Fruit fly (Drosophila melanogaster) whole organism, adult: ENCODE data around the gene CG6688.

Source experiments
- CG11617 ChIP-seq: fragments of 200-800 bp; sonication (Bioruptor generic); optimal IDR thresholded peaks from 2 replicates; lab custom pipeline; 2017; ENCODE audit warnings: mild to moderate bottlenecking, missing biosample characterization, missing genetic modification reagents, missing genetic modification characterization
- CG12768 ChIP-seq: fragments of 200-800 bp; sonication (Bioruptor generic); optimal IDR thresholded peaks from 2 replicates; lab custom pipeline; 2017; ENCODE audit warnings: missing biosample characterization, missing genetic modification characterization, mild to moderate bottlenecking, moderate library complexity, missing genetic modification reagents
- CG14711 ChIP-seq: fragments of 200-800 bp; sonication (Bioruptor generic); optimal IDR thresholded peaks from 2 replicates; lab custom pipeline; 2018; ENCODE audit warnings: missing biosample characterization, mild to moderate bottlenecking, missing genetic modification characterization, moderate library complexity
- CG1620 ChIP-seq: fragments of 200-800 bp; sonication (Bioruptor generic); optimal IDR thresholded peaks from 2 replicates; lab custom pipeline; 2016; ENCODE audit warnings: missing biosample characterization, missing genetic modification characterization
- CG33017 ChIP-seq: fragments of 200-800 bp; sonication (Bioruptor generic); optimal IDR thresholded peaks from 2 replicates; lab custom pipeline; 2018; ENCODE audit warnings: missing biosample characterization, mild to moderate bottlenecking, missing genetic modification characterization, moderate library complexity
- CG5204 ChIP-seq: fragments of 200-800 bp; sonication (Bioruptor generic); optimal IDR thresholded peaks from 2 replicates; lab custom pipeline; 2016; ENCODE audit warnings: missing biosample characterization, missing genetic modification characterization
- CG7045 ChIP-seq: fragments of 200-800 bp; sonication (Bioruptor generic); optimal IDR thresholded peaks from 2 replicates; lab custom pipeline; 2017; ENCODE audit warnings: missing biosample characterization, mild to moderate bottlenecking, missing genetic modification characterization
- CG7101 ChIP-seq: fragments of 200-800 bp; sonication (Bioruptor generic); optimal IDR thresholded peaks from 2 replicates; lab custom pipeline; 2018; ENCODE audit warnings: missing biosample characterization, mild to moderate bottlenecking, missing genetic modification characterization, moderate library complexity
- Clk ChIP-seq: fragments of 200-800 bp; sonication (Bioruptor generic); optimal IDR thresholded peaks from 2 replicates; lab custom pipeline; 2017; ENCODE audit warnings: missing biosample characterization, missing genetic modification characterization
- Crg-1 ChIP-seq: fragments of 200-800 bp; sonication (Bioruptor generic); optimal IDR thresholded peaks from 2 replicates; lab custom pipeline; 2016; ENCODE audit warnings: missing biosample characterization, missing genetic modification characterization
- Hr96 ChIP-seq: fragments of 200-800 bp; sonication (Bioruptor generic); optimal IDR thresholded peaks from 2 replicates; lab custom pipeline; 2016; ENCODE audit warnings: missing biosample characterization, missing genetic modification characterization
- Mnt ChIP-seq: fragments of 200-800 bp; sonication (Bioruptor generic); optimal IDR thresholded peaks from 2 replicates; lab custom pipeline; 2016; ENCODE audit warnings: missing biosample characterization, mild to moderate bottlenecking, missing genetic modification characterization
- bab1 ChIP-seq: fragments of 200-800 bp; sonication (Bioruptor generic); optimal IDR thresholded peaks from 3 replicates; lab custom pipeline; 2019; ENCODE audit warnings: missing biosample characterization, mild to moderate bottlenecking, missing genetic modification characterization, moderate library complexity
- cic ChIP-seq: fragments of 200-800 bp; sonication (Bioruptor generic); optimal IDR thresholded peaks from 2 replicates; lab custom pipeline; 2017; ENCODE audit warnings: missing biosample characterization, mild to moderate bottlenecking, missing genetic modification characterization, moderate library complexity
- cnc ChIP-seq, 2 experiments: fragments of >200 bp; optimal IDR thresholded peaks; 2 replicates each; lab custom pipeline; 2017
- kay ChIP-seq: fragments of 200-800 bp; sonication (Bioruptor generic); peaks from one replicate; lab custom pipeline; 2016; ENCODE audit warnings: missing biosample characterization, missing genetic modification characterization, borderline replicate concordance
- ovo ChIP-seq: fragments of 200-800 bp; sonication (Bioruptor generic); optimal IDR thresholded peaks from 2 replicates; lab custom pipeline; 2016; ENCODE audit warnings: missing biosample characterization, missing genetic modification characterization
- pad ChIP-seq: fragments of 200-800 bp; sonication (Bioruptor generic); optimal IDR thresholded peaks from 3 replicates; lab custom pipeline; 2017; ENCODE audit warnings: missing biosample characterization, missing genetic modification characterization, mild to moderate bottlenecking, moderate library complexity, missing genetic modification reagents
- tj ChIP-seq: fragments of 200-800 bp; sonication (Bioruptor generic); optimal IDR thresholded peaks from 3 replicates; lab custom pipeline; 2017; ENCODE audit warnings: missing biosample characterization, mild to moderate bottlenecking, missing genetic modification characterization, moderate library complexity
- toe ChIP-seq: fragments of 200-800 bp; sonication (Bioruptor generic); optimal IDR thresholded peaks from 2 replicates; lab custom pipeline; 2016; ENCODE audit warnings: missing biosample characterization, missing genetic modification characterization

CG6688 gene

DNA sequence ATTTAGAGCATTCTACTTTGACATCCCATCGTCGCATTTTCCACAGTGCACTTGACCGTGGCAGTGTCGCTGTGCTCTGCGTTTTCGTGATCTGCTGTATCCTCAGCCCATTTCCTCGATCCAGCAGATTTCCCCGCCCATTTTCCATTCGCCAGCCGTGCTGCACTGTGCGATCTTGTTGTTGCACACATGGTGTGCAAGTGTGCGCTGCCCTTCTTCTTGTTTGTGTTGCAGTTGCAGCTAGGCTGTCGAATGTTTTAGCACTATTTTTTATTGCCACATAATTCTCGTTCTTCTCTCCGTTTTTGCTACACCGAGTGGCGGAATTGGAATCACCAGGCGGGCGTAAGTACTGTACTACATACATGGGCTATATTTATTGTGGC, 15.2 kb downstream of the CG6688 start:
- no peak for TF ChIP-seq cnc (optimal IDR thresholded peaks at IDR 0.05; lab: Kevin White, UChicago)
- no peak for TF ChIP-seq Hr96 (GFP tag; lab: Kevin White, UChicago)
- no peak for TF ChIP-seq CG7101 (tag; lab: Kevin White, UChicago)
- TF ChIP-seq bab1 (GFP tag; lab: Kevin White, UChicago): no peak
- no peak for TF ChIP-seq Mnt (GFP tag; lab: Kevin White, UChicago)
- no peak for TF ChIP-seq CG33017 (tag; lab: Kevin White, UChicago)
- TF ChIP-seq Clk: no peak
- TF ChIP-seq CG1620 (GFP tag; lab: Kevin White, UChicago): no peak
- TF ChIP-seq CG5204: no peak
- TF ChIP-seq pad (GFP tag; lab: Kevin White, UChicago): no peak
- no peak for TF ChIP-seq toe (GFP tag; lab: Kevin White, UChicago)
- no peak for TF ChIP-seq CG7045 (GFP tag; lab: Kevin White, UChicago)
- no peak for TF ChIP-seq ovo (GFP tag; lab: Kevin White, UChicago)
- no peak for TF ChIP-seq tj (GFP tag; lab: Kevin White, UChicago)
- TF ChIP-seq kay: no peak
- TF ChIP-seq Crg-1: no peak

DNA sequence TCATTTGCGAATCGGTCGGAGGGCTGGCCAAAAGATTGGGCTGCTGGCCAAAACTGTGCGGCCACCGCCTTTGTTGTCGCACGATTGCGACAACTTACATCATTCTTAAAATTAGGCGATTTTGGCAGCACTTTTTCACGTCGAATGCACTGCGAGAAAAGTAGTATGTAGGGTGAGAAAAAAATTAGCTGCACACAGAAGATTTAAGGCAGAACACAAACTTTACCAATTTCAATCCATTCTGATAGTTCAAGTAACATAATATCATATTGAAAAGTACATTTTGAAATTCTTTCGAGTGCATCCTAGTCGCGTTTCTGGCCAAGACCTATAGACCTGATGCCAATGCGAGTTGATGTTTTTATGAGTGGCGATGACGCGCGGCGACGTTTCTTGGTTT, 16.3 kb downstream of the CG6688 start:
- TF ChIP-seq ovo (GFP tag; lab: Kevin White, UChicago) (no peak), CG14711 (tag; lab: Kevin White, UChicago) (no peak), cnc (optimal IDR thresholded peaks at IDR 0.05; lab: Kevin White, UChicago) (no peak), bab1 (GFP tag; lab: Kevin White, UChicago) (no peak)

DNA sequence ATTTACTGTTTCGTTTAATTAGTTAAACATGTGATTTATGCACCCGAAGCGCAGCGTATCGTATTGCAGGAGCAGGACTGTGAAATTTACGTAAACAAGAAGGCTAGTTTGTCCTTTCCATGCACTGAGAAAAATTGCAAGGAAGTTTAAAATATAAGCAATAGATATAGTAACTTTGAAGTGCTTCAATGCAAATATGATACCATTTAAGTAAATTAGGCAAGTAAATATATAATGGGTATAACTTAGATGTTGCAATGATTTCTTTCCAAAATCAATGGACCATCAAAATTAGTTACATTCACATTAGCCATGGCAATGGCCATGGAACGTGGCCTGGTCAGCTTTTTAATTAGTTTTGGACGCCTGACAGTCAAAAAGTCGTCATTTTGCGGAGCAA, 18.7 kb downstream of the CG6688 start:
- TF ChIP-seq cnc (optimal IDR thresholded peaks at IDR 0.05; lab: Kevin White, UChicago) (no peak), ovo (GFP tag; lab: Kevin White, UChicago) (no peak), CG14711 (tag; lab: Kevin White, UChicago) (no peak), CG12768 (GFP tag; lab: Kevin White, UChicago) (no peak), CG11617 (GFP tag; lab: Kevin White, UChicago) (no peak), toe (GFP tag; lab: Kevin White, UChicago) (no peak), bab1 (GFP tag; lab: Kevin White, UChicago) (no peak), cic (GFP tag; lab: Kevin White, UChicago) (no peak), CG7045 (GFP tag; lab: Kevin White, UChicago) (no peak), CG33017 (tag; lab: Kevin White, UChicago) (no peak), tj (GFP tag; lab: Kevin White, UChicago) (no peak), CG7101 (tag; lab: Kevin White, UChicago) (no peak), Mnt (GFP tag; lab: Kevin White, UChicago) (no peak), CG5204 (no peak), pad (GFP tag; lab: Kevin White, UChicago) (no peak), Clk (no peak), Crg-1 (no peak), CG1620 (GFP tag; lab: Kevin White, UChicago) (no peak)

DNA sequence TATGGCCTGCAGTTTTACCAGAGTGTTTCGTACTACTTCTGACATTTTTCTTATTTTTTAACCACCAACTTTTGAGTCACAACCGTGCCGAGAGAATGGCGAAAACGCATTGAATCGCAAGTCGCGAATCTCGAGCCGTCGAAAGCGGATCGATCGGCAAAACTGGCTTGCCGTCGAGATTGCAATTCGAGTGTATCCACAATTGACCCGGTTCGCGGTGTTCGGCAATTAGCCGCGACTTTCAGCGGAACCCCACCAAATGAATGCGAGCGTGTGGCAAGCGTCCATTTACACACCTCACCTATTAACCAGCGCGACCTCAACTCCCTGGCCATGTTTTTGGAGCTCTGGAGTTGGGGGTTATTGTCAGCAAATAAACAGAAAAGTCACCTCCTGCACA, 23.3 kb downstream of the CG6688 start, which contains the start of gene CG13833:
CG13833 (minus strand) TSS at position 101 of the 400 bp plus-strand sequence.
- no peak for TF ChIP-seq bab1 (GFP tag; lab: Kevin White, UChicago)
- no peak for TF ChIP-seq cnc (optimal IDR thresholded peaks at IDR 0.05; lab: Kevin White, UChicago)
- no peak for TF ChIP-seq CG11617 (GFP tag; lab: Kevin White, UChicago)
- no peak for TF ChIP-seq CG1620 (GFP tag; lab: Kevin White, UChicago)

DNA sequence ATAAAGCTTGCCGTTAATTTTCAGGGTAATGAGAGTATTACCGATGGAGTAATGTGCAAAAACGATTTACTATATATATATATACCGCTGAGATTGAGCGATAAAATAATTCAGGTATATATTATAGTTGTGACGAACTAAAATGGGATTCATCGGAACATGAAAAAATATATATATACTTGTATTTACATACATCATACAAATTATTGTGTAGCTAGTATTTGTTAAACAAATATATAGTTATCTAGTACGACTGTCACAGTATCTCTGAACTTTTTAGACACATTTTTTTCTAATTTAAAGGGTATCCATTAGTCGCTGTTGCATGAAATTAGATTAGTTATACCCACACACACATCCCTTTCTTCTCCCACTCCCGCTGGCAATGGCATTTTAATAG, 24.1 kb downstream of the CG6688 start:
- TF ChIP-seq Clk: no peak
- TF ChIP-seq bab1 (GFP tag; lab: Kevin White, UChicago): no peak

DNA sequence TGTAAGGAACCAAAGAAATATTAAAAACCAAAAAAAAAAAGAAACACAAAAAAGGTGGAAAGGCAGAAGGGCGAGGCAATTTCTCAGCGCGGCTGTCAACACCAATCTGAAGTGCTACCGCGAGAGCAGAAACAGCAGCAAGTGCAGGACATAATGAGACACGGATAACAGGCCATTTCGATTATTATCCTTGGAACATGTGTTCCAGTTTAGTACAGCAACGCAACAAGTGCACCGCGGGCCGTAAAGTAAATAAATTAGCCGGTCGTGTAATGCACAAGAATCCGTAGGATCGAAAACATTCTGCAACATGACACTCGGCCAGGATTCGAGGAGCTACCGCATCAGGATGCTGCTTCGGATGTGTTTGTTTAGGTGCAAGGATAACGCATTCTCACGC, 25.9 kb downstream of the CG6688 start:
- TF ChIP-seq ovo (GFP tag; lab: Kevin White, UChicago) (no peak), CG5204 (no peak), CG12768 (GFP tag; lab: Kevin White, UChicago) (no peak), CG33017 (tag; lab: Kevin White, UChicago) (no peak)

DNA sequence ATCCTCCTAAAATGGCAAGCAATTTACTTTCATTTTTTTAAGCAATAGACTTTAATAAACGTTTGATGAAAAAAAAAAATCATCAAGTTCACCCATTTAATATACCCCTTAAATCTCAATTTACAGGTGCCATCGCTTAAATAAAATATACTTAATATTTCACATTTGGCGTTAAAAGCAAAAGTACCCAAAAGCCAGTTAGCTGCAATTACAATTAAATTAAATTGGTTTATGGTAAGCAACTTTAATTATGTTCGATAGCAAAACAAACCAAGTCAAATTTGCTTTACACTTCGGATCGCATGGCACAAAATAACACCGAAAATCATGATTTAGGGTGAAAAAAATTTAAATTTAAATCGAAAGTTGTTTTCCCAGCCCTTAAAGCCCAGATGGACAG, 29.7 kb downstream of the CG6688 start, which contains the start of gene CG13838:
CG13838 (plus strand) TSS at position 301 of the 400 bp plus-strand sequence.
- TF ChIP-seq ovo (GFP tag; lab: Kevin White, UChicago) (no peak), Clk (no peak), CG5204 (no peak), pad (GFP tag; lab: Kevin White, UChicago) (no peak), Hr96 (GFP tag; lab: Kevin White, UChicago) (no peak), Mnt (GFP tag; lab: Kevin White, UChicago) (no peak), toe (GFP tag; lab: Kevin White, UChicago) (no peak), CG14711 (tag; lab: Kevin White, UChicago) (no peak)
